Fruit fly (Drosophila melanogaster): ENCODE results near the gene TotF.

TotF gene

dm6 chr2L:19958520-19959161, 46.5 kb upstream of the TotF start, which contains the start of gene COX4 (continued):
- TF ChIP-seq CG10267 (tag; optimal IDR thresholded peaks at IDR 0.05) (peak; percentile 67), sd (tag; optimal IDR thresholded peaks at IDR 0.05) (no peak), schlank (tag; optimal IDR thresholded peaks at IDR 0.05) (no peak), Elba2 (GFP tag; optimal IDR thresholded peaks at IDR 0.05) (no peak), Hr3 (GFP tag; optimal IDR thresholded peaks at IDR 0.05) (no peak), unc-4 (GFP tag; IDR thresholded peaks at IDR 0.05; ENCODE audit: partially characterized antibody) (peak; percentile 77), CG18599 (GFP tag; optimal IDR thresholded peaks at IDR 0.05) (no peak), CG14667 (GFP tag; IDR thresholded peaks at IDR 0.05) (no peak), CG10959 (GFP tag; IDR thresholded peaks at IDR 0.05) (no peak), CG2202 (tag; optimal IDR thresholded peaks at IDR 0.05) (no peak), slp2 (GFP tag; optimal IDR thresholded peaks at IDR 0.05) (no peak), NfI (GFP tag; optimal IDR thresholded peaks at IDR 0.05) (no peak), Mrtf (GFP tag; IDR thresholded peaks at IDR 0.05) (no peak), h (optimal IDR thresholded peaks at IDR 0.05) (no peak), CG13424 (tag; optimal IDR thresholded peaks at IDR 0.05) (no peak), amos (GFP tag; IDR thresholded peaks at IDR 0.05; ENCODE audit: partially characterized antibody) (peak; percentile 79), yki (optimal IDR thresholded peaks at IDR 0.05) (no peak), Rfx (GFP tag; IDR thresholded peaks at IDR 0.05) (no peak), z (GFP tag; IDR thresholded peaks at IDR 0.05) (no peak), CG4404 (GFP tag; IDR thresholded peaks at IDR 0.05) (no peak), CG12155 (GFP tag; optimal IDR thresholded peaks at IDR 0.05) (no peak), Ets97D (GFP tag; optimal IDR thresholded peaks at IDR 0.05) (no peak), Trl (optimal IDR thresholded peaks at IDR 0.05) (no peak), Trl (GFP tag; optimal IDR thresholded peaks at IDR 0.05) (no peak), Deaf1 (tag; optimal IDR thresholded peaks at IDR 0.05) (no peak), CkIIα-i1 (GFP tag; IDR thresholded peaks at IDR 0.05) (no peak), CG5180 (GFP tag; optimal IDR thresholded peaks at IDR 0.05) (no peak), CG10462 (GFP tag; optimal IDR thresholded peaks at IDR 0.05) (no peak), en (GFP tag; optimal IDR thresholded peaks at IDR 0.05) (no peak), gce (GFP tag; IDR thresholded peaks at IDR 0.05) (no peak), crol (GFP tag; IDR thresholded peaks at IDR 0.05) (no peak), CG10209 (GFP tag; optimal IDR thresholded peaks at IDR 0.05) (no peak), hb (GFP tag; IDR thresholded peaks at IDR 0.05; ENCODE audit: partially characterized antibody) (no peak), cato (GFP tag; optimal IDR thresholded peaks at IDR 0.05; ENCODE audit: borderline replicate concordance) (no peak), Sox102F (GFP tag; optimal IDR thresholded peaks at IDR 0.05) (no peak), HLH54F (GFP tag; optimal IDR thresholded peaks at IDR 0.05) (no peak), esg (GFP tag; conservative IDR thresholded peaks at IDR 0.05) (no peak), CG12769 (tag; optimal IDR thresholded peaks at IDR 0.05) (no peak), slbo (GFP tag; IDR thresholded peaks at IDR 0.05) (no peak), CG33557 (GFP tag; optimal IDR thresholded peaks at IDR 0.05) (no peak), sqz (GFP tag; optimal IDR thresholded peaks at IDR 0.05) (no peak), CG16815 (GFP tag; optimal IDR thresholded peaks at IDR 0.05) (no peak), CG1832 (GFP tag; optimal IDR thresholded peaks at IDR 0.05) (no peak), gro (GFP tag; optimal IDR thresholded peaks at IDR 0.05) (no peak), CG30403 (GFP tag; optimal IDR thresholded peaks at IDR 0.05) (no peak), Vsx1 (GFP tag; optimal IDR thresholded peaks at IDR 0.05) (no peak), Eip74EF (GFP tag; optimal IDR thresholded peaks at IDR 0.05) (no peak), gcm2 (GFP tag; optimal IDR thresholded peaks at IDR 0.05) (no peak), Lpt (GFP tag; optimal IDR thresholded peaks at IDR 0.05) (no peak), MBD-R2 (GFP tag; IDR thresholded peaks at IDR 0.05) (peak; percentile 36), Xbp1 (GFP tag; optimal IDR thresholded peaks at IDR 0.05) (no peak), CG5245 (GFP tag; optimal IDR thresholded peaks at IDR 0.05) (no peak)

Data from whole organism, embryonic.